Worm (Caenorhabditis elegans) whole organism, early embryonic: ENCODE data around the gene C26F1.1.

Experiments used
- F13C5.2 ChIP-seq: sonication (generic microtip); optimal IDR thresholded peaks from 2 replicates; lab custom pipeline; 2017; ENCODE audit warnings: mild to moderate bottlenecking, missing genetic modification characterization, inconsistent platforms, missing compliant biosample characterization
- aly-1 ChIP-seq: sonication (generic microtip); optimal IDR thresholded peaks from 2 replicates; lab custom pipeline; 2016; ENCODE audit warnings: missing genetic modification characterization, missing compliant biosample characterization
- ama-1 ChIP-seq: fragments of 150-350 bp; optimal IDR thresholded peaks from 2 replicates; lab custom pipeline; 2014
- ets-7 ChIP-seq: sonication (generic microtip); optimal IDR thresholded peaks from 2 replicates; lab custom pipeline; 2016; ENCODE audit warnings: missing genotype, missing genetic modification characterization, missing compliant biosample characterization

DNA sequence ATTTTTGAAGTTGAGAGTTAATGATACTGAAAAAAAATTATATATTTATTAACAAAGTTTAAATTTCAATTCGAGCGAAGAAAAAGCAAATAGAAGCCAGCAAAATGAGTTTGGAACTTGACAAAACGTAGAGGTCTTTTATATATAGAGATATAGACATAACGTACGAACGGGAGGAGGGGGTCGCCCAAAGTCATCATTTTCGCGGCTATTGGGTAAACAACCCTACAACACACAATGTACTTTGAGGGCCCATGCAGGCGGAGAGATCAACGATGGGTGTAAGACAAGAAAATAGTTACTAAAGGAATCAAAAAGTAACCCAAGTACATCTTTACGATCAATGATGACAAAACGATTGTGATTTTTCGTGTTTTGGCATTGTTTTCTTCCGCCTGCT, 26.5 kb downstream of the C26F1.1 start, which contains the start of gene ZK742.4:
- TF ChIP-seq ama-1 (lab: Kevin White, UChicago) = no peak
- TF ChIP-seq aly-1 (tag; lab: Kevin White, UChicago) = no peak
- no peak for TF ChIP-seq F13C5.2 (tag; lab: Kevin White, UChicago)
- no peak for TF ChIP-seq ets-7
